Fruit fly (Drosophila melanogaster) S2 (cell line): ENCODE data around the gene Or67d.

Source experiments
- CG8478 ChIP-seq: fragments of >200 bp; optimal IDR thresholded peaks from 2 replicates; lab custom pipeline; 2018
- CTCF ChIP-seq, 2 experiments: fragments of >200 bp; optimal IDR thresholded peaks; 2 replicates each; lab custom pipeline; 2018

The Or67d gene

DNA sequence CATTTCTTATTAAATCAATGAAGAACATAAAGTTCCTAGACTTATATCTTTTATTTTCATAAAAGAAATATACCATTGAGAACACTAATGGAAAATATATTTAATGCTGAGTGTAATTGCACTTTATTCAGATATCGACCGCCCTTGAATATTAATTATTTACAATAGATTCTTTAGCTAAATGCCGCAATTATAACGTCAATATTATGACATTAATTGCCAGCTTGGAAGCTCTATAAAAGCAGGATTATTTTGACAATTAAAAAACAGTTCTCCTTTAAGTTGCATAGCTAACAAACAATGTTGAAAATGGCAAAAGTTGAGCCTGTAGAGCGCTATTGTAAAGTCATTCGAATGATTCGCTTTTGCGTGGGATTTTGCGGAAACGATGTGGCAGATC, at the start of gene Or67d:
TSS of gene Or67d (plus strand) at position 301 of the 400 bp plus-strand sequence.
- TF ChIP-seq CTCF (optimal IDR thresholded peaks at IDR 0.05; lab: Kevin White, UChicago) (no peak), CG8478 (lab: Kevin White, UChicago) (no peak)

dm6 chr3L:10223397-10223796, 49.6 kb upstream of the Or67d start:
- no peak for TF ChIP-seq CG8478 (lab: Kevin White, UChicago)
- TF ChIP-seq CTCF (optimal IDR thresholded peaks at IDR 0.05; lab: Kevin White, UChicago) = no peak

DNA sequence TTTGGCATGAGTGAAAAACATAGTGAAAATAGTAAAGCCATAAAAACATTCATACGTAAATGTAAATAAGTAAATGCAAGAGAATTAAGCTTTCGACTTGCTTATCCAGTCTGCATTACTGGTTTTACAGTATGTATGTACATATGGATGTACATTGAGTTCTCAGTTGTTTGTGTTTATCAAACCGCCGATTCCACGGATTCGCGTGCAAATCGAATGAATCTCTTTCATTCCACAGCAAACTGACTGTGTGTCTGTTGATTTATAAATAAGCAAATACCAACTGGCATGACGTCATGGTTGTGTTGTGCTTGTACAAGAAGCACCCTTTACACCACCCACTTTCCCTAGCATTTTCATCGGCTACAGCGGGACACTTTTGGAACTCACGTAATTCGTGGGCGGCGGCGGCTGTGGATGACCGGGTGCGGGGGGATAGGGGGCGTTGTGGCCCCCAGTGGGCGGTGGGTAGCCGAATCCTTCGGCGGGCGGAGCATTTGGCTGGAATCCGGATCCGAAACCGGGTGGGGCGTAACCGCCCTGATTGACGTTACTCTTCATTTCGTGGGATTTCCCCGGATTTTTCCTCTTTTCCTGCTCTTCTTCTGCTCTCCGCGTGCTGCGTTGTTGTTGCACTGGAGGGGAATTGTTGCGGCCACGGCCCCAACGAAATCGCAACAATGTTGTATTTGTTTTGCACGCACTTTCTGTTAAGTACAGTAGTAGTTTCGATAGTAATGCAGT, 48.4 kb upstream of the Or67d start:
- TF ChIP-seq CG8478 (lab: Kevin White, UChicago) (no peak), CTCF (optimal IDR thresholded peaks at IDR 0.05; lab: Kevin White, UChicago) (no peak)

DNA sequence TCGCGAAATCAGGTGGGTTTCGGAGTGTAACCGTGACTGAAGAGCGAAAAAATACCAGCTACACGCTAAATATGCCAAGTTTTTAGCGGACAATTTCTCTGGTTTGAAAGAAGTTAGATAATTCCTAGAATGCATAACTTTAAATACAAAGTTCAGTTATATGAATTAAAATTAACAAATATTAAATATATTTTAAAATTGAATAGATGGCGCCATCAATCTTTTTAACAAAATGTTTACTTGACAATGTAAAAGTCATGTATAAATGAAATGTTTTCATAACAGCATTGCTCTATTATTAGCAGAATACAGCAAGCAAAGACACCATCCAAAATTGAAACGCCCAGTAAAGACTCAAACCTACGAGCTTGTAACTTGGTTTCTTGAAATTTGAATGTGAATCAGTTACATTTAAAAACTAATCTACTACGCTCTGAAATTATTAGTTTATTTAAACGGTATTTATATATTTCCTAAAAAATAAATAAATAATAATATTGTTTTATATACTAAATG, 47.7 kb upstream of the Or67d start, which contains the start of gene scramb1:
TSS of gene scramb1 (minus strand) at position 27 of the 516 bp plus-strand sequence.
- TF ChIP-seq CG8478 (lab: Kevin White, UChicago) (no peak), CTCF (optimal IDR thresholded peaks at IDR 0.05; lab: Kevin White, UChicago) (peak; percentile 25 to 81)

DNA sequence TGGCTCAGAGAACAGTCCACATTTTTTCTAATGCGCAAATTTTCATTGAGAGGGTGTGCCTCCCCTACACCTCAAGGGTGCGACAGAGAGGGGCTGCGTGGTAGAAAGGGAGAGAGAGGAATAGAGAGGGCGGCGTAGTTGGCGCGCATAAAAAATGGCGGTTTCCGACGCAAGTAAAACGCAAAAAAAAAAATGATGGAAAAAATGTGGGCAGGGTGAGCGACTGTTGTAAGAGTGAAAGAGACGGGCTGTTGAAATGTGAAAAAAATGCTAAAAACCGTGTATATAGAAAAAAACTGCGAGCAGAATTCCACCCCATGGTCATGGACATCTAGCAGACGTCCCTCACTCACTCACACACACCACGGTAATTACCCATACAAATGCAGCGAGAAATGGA, 46.9 kb upstream of the Or67d start:
- no peak for TF ChIP-seq CTCF (optimal IDR thresholded peaks at IDR 0.05; lab: Kevin White, UChicago)
- TF ChIP-seq CG8478 (lab: Kevin White, UChicago) = no peak

DNA sequence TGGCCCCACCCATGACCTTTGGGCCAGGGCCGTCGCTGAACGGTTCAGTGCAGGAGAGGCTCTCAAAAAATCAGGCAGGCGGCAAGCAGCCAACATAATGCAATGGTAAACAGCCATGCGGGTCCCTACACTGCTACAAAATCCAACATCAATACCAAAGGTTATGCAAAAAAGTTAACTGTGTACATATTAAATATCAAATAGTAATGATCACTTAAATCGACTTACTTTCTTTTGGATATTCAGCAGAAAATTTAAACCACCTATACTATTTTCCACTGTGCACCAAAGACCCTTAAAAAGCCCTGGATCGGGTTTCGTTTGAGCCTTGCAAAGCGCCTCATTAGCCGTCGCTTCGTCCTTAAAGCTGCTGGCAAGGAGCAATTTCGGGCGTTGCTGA, 45.9 kb upstream of the Or67d start:
- TF ChIP-seq CG8478 (lab: Kevin White, UChicago) = no peak
- TF ChIP-seq CTCF (optimal IDR thresholded peaks at IDR 0.05; lab: Kevin White, UChicago) = no peak

DNA sequence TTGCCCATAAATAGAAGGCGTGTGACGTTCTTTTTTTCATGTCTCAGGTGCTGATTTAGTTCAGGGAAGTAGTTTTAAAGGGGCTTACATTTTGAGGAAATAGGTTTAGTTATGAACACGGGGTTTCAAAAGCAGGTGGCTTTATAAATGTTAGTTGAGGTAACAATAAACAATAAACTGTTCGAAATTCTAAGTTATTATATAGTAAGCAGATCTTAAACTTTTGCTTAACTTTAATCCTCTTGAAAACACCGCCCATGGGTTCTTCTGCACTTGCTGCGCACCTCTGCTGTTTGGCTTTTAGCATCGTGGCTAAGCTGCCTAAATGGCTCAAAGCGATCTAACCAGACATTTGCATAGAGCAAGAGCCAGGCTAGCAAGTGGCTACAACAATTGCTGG, 42.5 kb upstream of the Or67d start:
- TF ChIP-seq CG8478 (lab: Kevin White, UChicago) = no peak
- no peak for TF ChIP-seq CTCF (optimal IDR thresholded peaks at IDR 0.05; lab: Kevin White, UChicago)

DNA sequence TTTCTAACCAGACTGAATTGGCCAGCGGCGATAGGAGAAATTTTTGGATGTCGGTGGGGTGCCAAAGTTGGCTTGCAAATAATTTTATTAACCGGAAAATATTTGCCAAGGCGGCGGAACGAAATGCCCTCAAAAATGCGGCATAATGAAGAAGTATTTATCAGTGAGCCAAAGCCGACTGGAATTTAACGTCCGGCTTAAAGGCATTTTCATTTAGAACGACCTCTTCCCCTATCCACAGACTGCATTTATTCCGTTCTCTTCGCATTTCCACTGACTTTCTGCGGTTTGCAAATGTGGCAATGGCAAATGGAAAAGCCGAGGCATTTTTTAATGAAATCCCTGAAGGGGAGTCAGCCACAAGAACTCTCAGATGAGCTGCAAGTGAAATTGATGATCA, 40.0 kb upstream of the Or67d start:
- TF ChIP-seq CTCF (optimal IDR thresholded peaks at IDR 0.05; lab: Kevin White, UChicago) = no peak
- TF ChIP-seq CG8478 (lab: Kevin White, UChicago) = no peak

DNA sequence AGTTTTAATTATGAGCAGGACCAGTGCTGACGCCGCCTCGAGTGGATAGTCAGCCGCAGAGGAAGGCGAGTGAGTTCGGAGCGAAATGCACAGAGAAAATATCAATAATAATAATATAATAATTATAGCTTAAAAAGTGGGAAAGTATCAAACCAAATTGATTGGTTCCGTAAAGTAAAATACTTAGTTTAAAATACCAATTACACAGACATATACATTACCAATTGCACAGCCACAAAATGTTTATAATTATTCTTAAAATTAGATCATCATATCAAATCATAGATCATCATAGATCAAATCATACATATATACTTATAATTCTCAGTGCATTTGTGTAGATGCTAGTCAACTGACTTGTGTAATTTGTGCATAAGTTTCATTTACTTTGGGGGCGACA, 34.5 kb upstream of the Or67d start:
- no peak for TF ChIP-seq CG8478 (lab: Kevin White, UChicago)
- no peak for TF ChIP-seq CTCF (optimal IDR thresholded peaks at IDR 0.05; lab: Kevin White, UChicago)

- TF ChIP-seq CG8478 (lab: Kevin White, UChicago) = no peak
- no peak for TF ChIP-seq CTCF (optimal IDR thresholded peaks at IDR 0.05; lab: Kevin White, UChicago)
Measured at dm6 chr3L:10242243-10242642, 30.8 kb upstream of the Or67d start.

DNA sequence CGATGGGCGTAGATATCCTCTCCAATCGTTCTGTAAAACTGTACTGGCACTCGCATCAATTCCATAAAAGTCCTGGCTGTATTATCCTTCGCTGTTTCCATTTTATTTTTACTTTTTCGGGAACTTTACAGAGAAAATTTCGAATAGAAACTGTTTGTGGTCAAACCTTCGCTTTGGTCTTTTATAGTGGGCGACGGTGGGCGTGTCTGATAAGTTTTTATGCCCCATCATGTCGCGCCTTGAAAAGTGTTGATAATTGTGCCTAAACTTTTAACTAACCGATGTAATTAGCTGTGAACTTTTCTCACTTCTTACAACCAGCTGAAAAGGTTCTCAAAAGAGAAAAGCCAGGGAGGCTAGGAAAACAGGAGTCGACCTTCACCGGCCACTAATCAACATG, 28.4 kb upstream of the Or67d start, which contains the start of gene Or67c:
TSS of gene Or67c (minus strand) at position 101 of the 400 bp plus-strand sequence.
- TF ChIP-seq CG8478 (lab: Kevin White, UChicago) = no peak
- TF ChIP-seq CTCF (optimal IDR thresholded peaks at IDR 0.05; lab: Kevin White, UChicago) = no peak

DNA sequence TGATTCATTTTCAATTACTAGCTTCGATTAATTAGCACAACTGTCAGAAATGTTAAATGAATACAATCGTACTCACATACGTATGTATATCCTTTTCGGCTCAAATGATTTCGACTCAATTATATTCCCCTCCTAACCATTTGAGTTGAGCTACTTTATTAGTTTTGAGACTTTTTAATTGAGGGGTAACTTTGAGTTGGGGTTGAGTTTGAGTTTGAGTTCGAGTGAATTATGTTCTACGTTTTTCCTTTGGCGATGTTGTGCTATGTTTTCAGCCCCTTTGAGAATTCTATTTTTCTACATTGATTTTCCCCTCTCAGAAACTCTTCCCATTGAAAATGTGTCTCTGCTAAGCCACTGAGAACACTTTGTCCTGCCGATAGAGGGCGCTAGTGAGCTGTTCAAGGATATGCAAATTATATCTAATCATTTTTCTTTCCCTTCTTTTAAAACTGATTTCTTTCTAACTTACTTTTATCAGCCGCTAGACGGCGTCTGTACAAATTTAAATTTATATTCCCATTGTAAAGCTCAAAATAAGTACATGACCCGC, 26.7 kb upstream of the Or67d start:
- TF ChIP-seq CTCF (optimal IDR thresholded peaks at IDR 0.05; lab: Kevin White, UChicago) (peak; percentile 91 to 94), CG8478 (lab: Kevin White, UChicago) (no peak)

DNA sequence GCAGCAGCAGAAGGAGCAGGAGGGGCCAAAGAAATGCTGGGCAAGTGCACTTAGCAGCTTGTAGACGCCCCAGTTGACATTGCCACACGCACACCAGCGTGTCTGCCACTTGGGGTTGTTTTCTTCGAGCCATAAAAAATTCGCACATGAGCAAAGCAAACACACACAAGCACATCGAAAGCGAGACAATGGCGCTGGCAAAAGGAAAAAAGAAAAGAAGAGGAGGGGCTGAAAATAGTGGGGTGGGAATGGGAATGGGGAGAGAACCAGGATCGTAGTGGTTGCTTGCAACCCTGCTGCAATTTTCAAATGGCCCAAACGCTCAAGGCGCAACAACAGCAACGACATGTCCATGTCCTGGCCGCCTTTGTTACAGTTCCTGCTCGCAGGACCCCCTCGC, 25.9 kb upstream of the Or67d start:
- TF ChIP-seq CTCF (optimal IDR thresholded peaks at IDR 0.05; lab: Kevin White, UChicago) (peak in 1 of 2 experiments; percentile 16), CG8478 (lab: Kevin White, UChicago) (no peak)

DNA sequence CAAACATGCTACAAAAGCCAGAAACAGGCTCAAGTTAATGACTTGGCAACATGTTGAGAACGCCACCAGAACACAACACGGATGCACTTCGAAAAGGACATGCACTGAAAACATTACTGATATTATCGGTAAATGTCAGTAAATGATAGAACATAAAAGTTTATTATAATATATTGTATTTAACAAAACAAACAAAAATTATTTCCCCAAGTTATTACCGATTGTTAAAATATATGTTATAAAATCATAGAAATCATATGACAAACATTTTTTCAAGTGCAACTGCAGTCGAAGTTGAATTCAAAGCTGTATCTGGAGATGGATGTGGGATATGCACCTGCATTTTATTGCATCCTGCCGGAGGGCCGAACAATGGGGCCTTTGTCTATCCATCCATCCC, 25.4 kb upstream of the Or67d start:
- no peak for TF ChIP-seq CTCF (optimal IDR thresholded peaks at IDR 0.05; lab: Kevin White, UChicago)
- no peak for TF ChIP-seq CG8478 (lab: Kevin White, UChicago)

dm6 chr3L:10249836-10250235, 23.2 kb upstream of the Or67d start:
- TF ChIP-seq CG8478 (lab: Kevin White, UChicago) (no peak), CTCF (optimal IDR thresholded peaks at IDR 0.05; lab: Kevin White, UChicago) (no peak)
